Worm (Caenorhabditis elegans): Measurements from ENCODE around the gene lin-42.

ce11 chrII:1246855-1247259 lies 5.3 kb downstream of the lin-42 start:
- TF ChIP-seq hlh-30 (tag; optimal IDR thresholded peaks at IDR 0.05; ENCODE audit: insufficient read depth) (peak; percentile 86), fkh-10 (GFP tag; optimal IDR thresholded peaks at IDR 0.05) (no peak), ceh-6 (GFP tag; optimal IDR thresholded peaks at IDR 0.05) (peak; percentile 19), odd-2 (tag; optimal IDR thresholded peaks at IDR 0.05) (no peak), nhr-11 (tag; optimal IDR thresholded peaks at IDR 0.05) (no peak), pqm-1 (tag; optimal IDR thresholded peaks at IDR 0.05) (no peak), ref-2 (tag; optimal IDR thresholded peaks at IDR 0.05) (peak; percentile 95), hlh-6 (tag; optimal IDR thresholded peaks at IDR 0.05) (peak; percentile 66), nhr-232 (tag; optimal IDR thresholded peaks at IDR 0.05) (no peak)

Measured in whole organism, late embryonic.